Fruit fly (Drosophila melanogaster) whole organism, embryonic: ENCODE data around the gene BtbVII.

Source experiments
- Atf3 ChIP-seq: fragments of 200-800 bp; sonication (Bioruptor generic); optimal IDR thresholded peaks from 3 replicates; lab custom pipeline; 2016; ENCODE audit warnings: missing biosample characterization, missing genetic modification characterization
- Bdp1 ChIP-seq: fragments of 200-800 bp; sonication (Bioruptor generic); optimal IDR thresholded peaks from 3 replicates; lab custom pipeline; 2016; ENCODE audit warnings: missing biosample characterization, missing genetic modification characterization
- CG10147 ChIP-seq: fragments of 200-800 bp; sonication (Bioruptor generic); optimal IDR thresholded peaks from 2 replicates; lab custom pipeline; 2019; ENCODE audit warnings: missing biosample characterization, mild to moderate bottlenecking, missing genetic modification characterization, moderate library complexity
- CG10321 ChIP-seq: fragments of 200-800 bp; sonication (Bioruptor generic); IDR thresholded peaks from 2 replicates; pipeline ENCODE4 v1.3.6; 2022; ENCODE audit warnings: missing biosample characterization, missing genetic modification characterization
- CG10366 ChIP-seq: fragments of 200-800 bp; sonication (Bioruptor generic); IDR thresholded peaks from 2 replicates; pipeline ENCODE4 v1.3.6; 2022; ENCODE audit warnings: missing biosample characterization, missing genetic modification characterization
- CG10462 ChIP-seq: fragments of 200-800 bp; sonication (Bioruptor generic); optimal IDR thresholded peaks from 2 replicates; lab custom pipeline; 2016; ENCODE audit warnings: missing biosample characterization, missing genetic modification characterization
- CG11398 ChIP-seq: fragments of 200-800 bp; sonication (Bioruptor generic); optimal IDR thresholded peaks from 2 replicates; lab custom pipeline; 2016; ENCODE audit warnings: missing biosample characterization, missing genetic modification characterization
- CG12104 ChIP-seq: fragments of 200-800 bp; sonication (Bioruptor generic); optimal IDR thresholded peaks from 3 replicates; lab custom pipeline; 2016; ENCODE audit warnings: missing biosample characterization, missing genetic modification characterization
- CG13287 ChIP-seq: fragments of 200-800 bp; sonication (Bioruptor generic); IDR thresholded peaks from 2 replicates; pipeline ENCODE4 v1.3.6; 2022; ENCODE audit warnings: missing biosample characterization, missing genetic modification characterization; ENCODE audit not compliant: partially characterized antibody
- CG13775 ChIP-seq: fragments of 200-800 bp; sonication (Bioruptor generic); optimal IDR thresholded peaks from 3 replicates; lab custom pipeline; 2017; ENCODE audit warnings: missing biosample characterization, mild to moderate bottlenecking, missing genetic modification characterization
- CG18011 ChIP-seq: fragments of 200-800 bp; sonication (Bioruptor generic); optimal IDR thresholded peaks from 2 replicates; lab custom pipeline; 2017; ENCODE audit warnings: missing biosample characterization, missing genetic modification characterization, mild to moderate bottlenecking, moderate library complexity, missing genotype
- CG18619 ChIP-seq: fragments of 200-800 bp; sonication (Bioruptor generic); optimal IDR thresholded peaks from 3 replicates; lab custom pipeline; 2017; ENCODE audit warnings: missing biosample characterization, mild to moderate bottlenecking, missing genetic modification characterization
- CG31224 ChIP-seq: fragments of 200-800 bp; sonication (Bioruptor generic); IDR thresholded peaks from 2 replicates; pipeline ENCODE4 v1.3.6; 2022; ENCODE audit warnings: missing biosample characterization, missing genetic modification characterization
- CG33557 ChIP-seq: fragments of 200-800 bp; sonication (Bioruptor generic); optimal IDR thresholded peaks from 2 replicates; lab custom pipeline; 2019; ENCODE audit warnings: missing biosample characterization, mild to moderate bottlenecking, missing genetic modification characterization, moderate library complexity
- CG4404 ChIP-seq: fragments of 200-800 bp; sonication (Bioruptor generic); IDR thresholded peaks from 2 replicates; pipeline ENCODE4 v1.3.6; 2022; ENCODE audit warnings: missing biosample characterization, missing genetic modification characterization
- CG5953 ChIP-seq: fragments of 200-800 bp; sonication (Bioruptor generic); IDR thresholded peaks from 2 replicates; pipeline ENCODE4 v1.3.6; 2022; ENCODE audit warnings: missing biosample characterization, missing genetic modification characterization
- CG6854 ChIP-seq: fragments of 200-800 bp; sonication (Bioruptor generic); optimal IDR thresholded peaks from 3 replicates; lab custom pipeline; 2017; ENCODE audit warnings: missing biosample characterization, mild to moderate bottlenecking, missing genetic modification characterization
- CG7357 ChIP-seq: fragments of 200-800 bp; sonication (Bioruptor generic); IDR thresholded peaks from 3 replicates; pipeline ENCODE4 v1.3.6; 2022; ENCODE audit warnings: missing biosample characterization, missing genetic modification characterization
- CG8944 ChIP-seq: fragments of 200-800 bp; sonication (Bioruptor generic); optimal IDR thresholded peaks from 3 replicates; lab custom pipeline; 2016; ENCODE audit warnings: missing biosample characterization, missing genetic modification characterization
- CG9727 ChIP-seq: fragments of 200-800 bp; sonication (Bioruptor generic); optimal IDR thresholded peaks from 3 replicates; lab custom pipeline; 2017; ENCODE audit warnings: missing biosample characterization, mild to moderate bottlenecking, missing genetic modification characterization
- Camta ChIP-seq: fragments of 200-800 bp; sonication (Bioruptor generic); optimal IDR thresholded peaks from 2 replicates; lab custom pipeline; 2016; ENCODE audit warnings: missing biosample characterization, missing genetic modification characterization
- Dbx ChIP-seq: fragments of 200-800 bp; sonication (Bioruptor generic); IDR thresholded peaks from 3 replicates; pipeline ENCODE4 v1.3.6; 2022; ENCODE audit warnings: missing biosample characterization, missing genetic modification characterization
- Deaf1 ChIP-seq: fragments of 200-800 bp; optimal IDR thresholded peaks from 3 replicates; lab custom pipeline; 2019; ENCODE audit warnings: missing biosample characterization, mild to moderate bottlenecking, missing genetic modification characterization, moderate library complexity
- Dek ChIP-seq: fragments of 200-800 bp; sonication (Bioruptor generic); optimal IDR thresholded peaks from 3 replicates; lab custom pipeline; 2019; ENCODE audit warnings: missing biosample characterization, mild to moderate bottlenecking, missing genetic modification characterization, moderate library complexity
- Hey ChIP-seq: fragments of 200-800 bp; sonication (Bioruptor generic); optimal IDR thresholded peaks from 3 replicates; lab custom pipeline; 2018; ENCODE audit warnings: missing biosample characterization, mild to moderate bottlenecking, missing genetic modification characterization
- Max ChIP-seq: fragments of 200-800 bp; sonication (Bioruptor generic); optimal IDR thresholded peaks from 2 replicates; lab custom pipeline; 2016; ENCODE audit warnings: missing biosample characterization, mild to moderate bottlenecking, missing genetic modification characterization
- Myb ChIP-seq: fragments of 200-800 bp; sonication (Bioruptor generic); optimal IDR thresholded peaks from 2 replicates; lab custom pipeline; 2016; ENCODE audit warnings: missing biosample characterization, missing genetic modification characterization
- Neu2 ChIP-seq: fragments of 200-800 bp; sonication (Bioruptor generic); optimal IDR thresholded peaks from 3 replicates; lab custom pipeline; 2016; ENCODE audit warnings: missing biosample characterization, missing genetic modification characterization, borderline replicate concordance
- Opbp ChIP-seq: fragments of 200-800 bp; sonication (Bioruptor generic); IDR thresholded peaks from 3 replicates; pipeline ENCODE4 v1.3.6; 2022; ENCODE audit warnings: missing biosample characterization, missing genetic modification characterization; ENCODE audit not compliant: partially characterized antibody
- Ptx1 ChIP-seq: fragments of 200-800 bp; sonication (Bioruptor generic); IDR thresholded peaks from 2 replicates; pipeline ENCODE4 v1.3.6; 2022; ENCODE audit warnings: missing biosample characterization, missing genetic modification characterization
- Usf ChIP-seq: fragments of 200-800 bp; sonication (Bioruptor generic); optimal IDR thresholded peaks from 2 replicates; lab custom pipeline; 2017; ENCODE audit warnings: missing genotype, missing biosample characterization, missing genetic modification characterization
- Vsx1 ChIP-seq: fragments of 200-800 bp; sonication (Bioruptor generic); optimal IDR thresholded peaks from 2 replicates; lab custom pipeline; 2017; ENCODE audit warnings: missing biosample characterization, mild to moderate bottlenecking, missing genetic modification characterization, missing genetic modification reagents
- Xbp1 ChIP-seq: fragments of 200-800 bp; sonication (Bioruptor generic); optimal IDR thresholded peaks from 3 replicates; lab custom pipeline; 2016; ENCODE audit warnings: missing biosample characterization, mild to moderate bottlenecking, missing genetic modification characterization
- amos ChIP-seq: fragments of 200-800 bp; sonication (Bioruptor generic); IDR thresholded peaks from 2 replicates; pipeline ENCODE4 v1.3.6; 2022; ENCODE audit warnings: missing biosample characterization, missing genetic modification characterization; ENCODE audit not compliant: partially characterized antibody
- aop ChIP-seq: fragments of 200-800 bp; sonication (Bioruptor generic); IDR thresholded peaks from 2 replicates; pipeline ENCODE4 v1.3.6; 2022; ENCODE audit warnings: missing biosample characterization, missing genetic modification characterization
- ara ChIP-seq: fragments of 200-800 bp; sonication (Bioruptor generic); IDR thresholded peaks from 2 replicates; pipeline ENCODE4 v1.3.6; 2022; ENCODE audit warnings: missing biosample characterization, missing genetic modification characterization
- ato ChIP-seq: fragments of 200-800 bp; sonication (Bioruptor generic); IDR thresholded peaks from 2 replicates; pipeline ENCODE4 v1.3.6; 2022; ENCODE audit warnings: missing biosample characterization, missing genetic modification characterization; ENCODE audit not compliant: partially characterized antibody
- cg ChIP-seq: fragments of 200-800 bp; sonication (Bioruptor generic); optimal IDR thresholded peaks from 3 replicates; lab custom pipeline; 2019; ENCODE audit warnings: missing biosample characterization, mild to moderate bottlenecking, missing genetic modification characterization, moderate library complexity
- chif ChIP-seq, 2 experiments: fragments of 200-800 bp; sonication (Bioruptor generic); optimal IDR thresholded peaks; 3 replicates each; lab custom pipeline; 2016; ENCODE audit warnings: missing biosample characterization in 2 of 2, missing genetic modification characterization in 2 of 2
- corto ChIP-seq: fragments of 200-800 bp; sonication (Bioruptor generic); optimal IDR thresholded peaks from 2 replicates; lab custom pipeline; 2016; ENCODE audit warnings: missing biosample characterization, mild to moderate bottlenecking, missing genetic modification characterization, moderate library complexity
- crp ChIP-seq, 2 experiments: fragments of 200-800 bp; sonication (Bioruptor generic); optimal IDR thresholded peaks; 2 replicates in 1 of 2; 3 replicates in 1 of 2; lab custom pipeline; 2017; ENCODE audit warnings: missing biosample characterization in 2 of 2, missing genetic modification characterization in 2 of 2, mild to moderate bottlenecking in 1 of 2, moderate library complexity in 1 of 2
- eve ChIP-seq, 2 experiments: fragments of >200 bp; optimal IDR thresholded peaks; 2 replicates each; lab custom pipeline; 2017; ENCODE audit warnings: missing biosample characterization in 2 of 2, missing genetic modification characterization in 2 of 2
- ewg ChIP-seq: fragments of 200-800 bp; sonication (Bioruptor generic); optimal IDR thresholded peaks from 3 replicates; lab custom pipeline; 2017; ENCODE audit warnings: mild to moderate bottlenecking, missing biosample characterization, missing genetic modification reagents, missing genetic modification characterization
- nau ChIP-seq: fragments of 200-800 bp; sonication (Bioruptor generic); optimal IDR thresholded peaks from 3 replicates; lab custom pipeline; 2017; ENCODE audit warnings: missing biosample characterization, mild to moderate bottlenecking, missing genetic modification characterization, missing genetic modification reagents
- onecut ChIP-seq: fragments of 200-800 bp; sonication (Bioruptor generic); IDR thresholded peaks from 2 replicates; pipeline ENCODE4 v1.3.6; 2022; ENCODE audit warnings: missing biosample characterization, missing genetic modification characterization
- pb ChIP-seq: fragments of 200-800 bp; sonication (Bioruptor generic); optimal IDR thresholded peaks from 3 replicates; lab custom pipeline; 2016; ENCODE audit warnings: missing biosample characterization, missing genetic modification characterization
- pfk ChIP-seq: fragments of 200-800 bp; sonication (Bioruptor generic); optimal IDR thresholded peaks from 2 replicates; lab custom pipeline; 2018; ENCODE audit warnings: missing biosample characterization, mild to moderate bottlenecking, missing genetic modification characterization, moderate library complexity
- trem ChIP-seq: fragments of 200-800 bp; optimal IDR thresholded peaks from 3 replicates; lab custom pipeline; 2019; ENCODE audit warnings: missing biosample characterization, mild to moderate bottlenecking, missing genetic modification characterization, moderate library complexity
- unpg ChIP-seq: fragments of 200-800 bp; sonication (Bioruptor generic); optimal IDR thresholded peaks from 3 replicates; lab custom pipeline; 2018; ENCODE audit warnings: missing biosample characterization, mild to moderate bottlenecking, missing genetic modification characterization, moderate library complexity
- zen ChIP-seq: fragments of 200-800 bp; sonication (Bioruptor generic); optimal IDR thresholded peaks from 3 replicates; lab custom pipeline; 2018; ENCODE audit warnings: missing biosample characterization, mild to moderate bottlenecking, missing genetic modification characterization, moderate library complexity

The BtbVII gene

dm6 chr3L:3127544-3127943, 20.9 kb upstream of the BtbVII start, which contains the start of gene promL (continued):
- TF ChIP-seq CG18011 (GFP tag; lab: Kevin White, UChicago): peak; percentile 3
- no peak for TF ChIP-seq CG31224 (GFP tag; lab: Robert Waterston, UW)
- peak; percentile 33 for TF ChIP-seq Xbp1 (GFP tag; lab: Kevin White, UChicago)
- peak; percentile 47 for TF ChIP-seq CG33557
- TF ChIP-seq CG12104 (GFP tag; lab: Kevin White, UChicago): peak; percentile 59
- TF ChIP-seq Atf3 (GFP tag; lab: Kevin White, UChicago): peak; percentile 18
- no peak for TF ChIP-seq CG8944
- TF ChIP-seq pfk (GFP tag; lab: Kevin White, UChicago): no peak
- peak in 1 of 2 experiments; percentile 30 for TF ChIP-seq crp (GFP tag; optimal IDR thresholded peaks at IDR 0.05; lab: Kevin White, UChicago)
- TF ChIP-seq cg (GFP tag; lab: Kevin White, UChicago): peak; percentile 17
- TF ChIP-seq aop (GFP tag; lab: Robert Waterston, UW): no peak
- TF ChIP-seq Deaf1: peak; percentile 40
- peak; percentile 44; the same call in 1 of the 2 replicates for TF ChIP-seq CG13287
- no peak; the same call in 1 of the 2 replicates for TF ChIP-seq amos (GFP tag; lab: Robert Waterston, UW)
- TF ChIP-seq Myb: peak; percentile 99
- TF ChIP-seq ara: 0 out of 2 replicates have a peak, but pooled peaks have one; percentile 12
- peak; percentile 66 for TF ChIP-seq CG13775 (GFP tag; lab: Kevin White, UChicago)
- TF ChIP-seq Vsx1 (GFP tag; lab: Kevin White, UChicago): peak; percentile 21
- TF ChIP-seq ewg (GFP tag; lab: Kevin White, UChicago): peak; percentile 48
- TF ChIP-seq Usf (GFP tag; lab: Kevin White, UChicago): no peak
- TF ChIP-seq trem: peak; percentile 79
- TF ChIP-seq chif (GFP tag; optimal IDR thresholded peaks at IDR 0.05; lab: Kevin White, UChicago): peak; percentile 12 to 38
- peak; percentile 11 for TF ChIP-seq Max (GFP tag; lab: Kevin White, UChicago)
- peak; percentile 34 for TF ChIP-seq corto
- peak; percentile 61 for TF ChIP-seq unpg (GFP tag; lab: Kevin White, UChicago)
- no peak for TF ChIP-seq CG5953 (GFP tag; lab: Robert Waterston, UW)
- TF ChIP-seq Dek (tag; lab: Kevin White, UChicago): peak; percentile 53
- peak; percentile 57 for TF ChIP-seq Camta (GFP tag; lab: Kevin White, UChicago)
- TF ChIP-seq CG11398 (GFP tag; lab: Kevin White, UChicago): peak; percentile 51
- TF ChIP-seq Hey (tag; lab: Kevin White, UChicago): peak; percentile 16
- peak; percentile 32; the same call in 1 of the 2 replicates for TF ChIP-seq Ptx1 (GFP tag; lab: Robert Waterston, UW)
- TF ChIP-seq CG9727 (GFP tag; lab: Kevin White, UChicago): peak; percentile 48
- TF ChIP-seq nau: peak; percentile 69
- TF ChIP-seq CG18619 (GFP tag; lab: Kevin White, UChicago): peak; percentile 64
- no peak for TF ChIP-seq eve (GFP tag; optimal IDR thresholded peaks at IDR 0.05; lab: Kevin White, UChicago)
- TF ChIP-seq zen: peak; percentile 12
- TF ChIP-seq CG10366 (GFP tag; lab: Robert Waterston, UW): peak; percentile 35; the same call in 1 of the 2 replicates
- no peak for TF ChIP-seq Neu2
- peak; percentile 67 for TF ChIP-seq pb (GFP tag; lab: Kevin White, UChicago)
- TF ChIP-seq Dbx (GFP tag; lab: Robert Waterston, UW): peak; percentile 35; the same call in 1 of the 3 replicates
- TF ChIP-seq Opbp (GFP tag; lab: Robert Waterston, UW): peak; percentile 61; the same call in 2 of the 3 replicates
- peak; percentile 74 for TF ChIP-seq onecut (GFP tag; lab: Robert Waterston, UW)
- TF ChIP-seq CG6854 (GFP tag; lab: Kevin White, UChicago): peak; percentile 55
- peak; percentile 48 for TF ChIP-seq CG10462 (GFP tag; lab: Kevin White, UChicago)
- TF ChIP-seq Bdp1 (GFP tag; lab: Kevin White, UChicago): peak; percentile 57
- TF ChIP-seq ato: 0 out of 2 replicates have a peak, but pooled peaks have one; percentile 9
- no peak for TF ChIP-seq CG7357 (GFP tag; lab: Robert Waterston, UW)
- TF ChIP-seq CG4404 (GFP tag; lab: Robert Waterston, UW): no peak
- peak; percentile 64 for TF ChIP-seq CG10147
- no peak for TF ChIP-seq CG10321 (GFP tag; lab: Robert Waterston, UW)
